Fruit fly (Drosophila melanogaster): ENCODE data around the gene TwdlD.

dm6 chr3R:26593847-26594542 lies 45.8 kb upstream of the TwdlD start:
- TF ChIP-seq CG9948 (tag; optimal IDR thresholded peaks at IDR 0.05): no peak
- TF ChIP-seq Pif1A (GFP tag; optimal IDR thresholded peaks at IDR 0.05): no peak
- no peak for TF ChIP-seq CG4496 (GFP tag; IDR thresholded peaks at IDR 0.05)
- no peak for TF ChIP-seq Pif1B (GFP tag; optimal IDR thresholded peaks at IDR 0.05)
- no peak for TF ChIP-seq CG8301 (tag; optimal IDR thresholded peaks at IDR 0.05)
- TF ChIP-seq D1 (tag; optimal IDR thresholded peaks at IDR 0.05): no peak
- no peak for TF ChIP-seq EcR (GFP tag; optimal IDR thresholded peaks at IDR 0.05)
- TF ChIP-seq CG32121 (GFP tag; IDR thresholded peaks at IDR 0.05): no peak
- no peak for TF ChIP-seq CG17806 (tag; optimal IDR thresholded peaks at IDR 0.05)
- no peak for TF ChIP-seq CG34367 (tag; optimal IDR thresholded peaks at IDR 0.05)
- no peak for TF ChIP-seq gl (tag; optimal IDR thresholded peaks at IDR 0.05)
- no peak for TF ChIP-seq Ets98B (GFP tag; IDR thresholded peaks at IDR 0.05)

All from whole organism, pupa.